Worm (Caenorhabditis elegans) whole organism, mixed stage, embryonic: Measurements from ENCODE around the gene C10A4.2.

Source experiments
- M03D4.4 ChIP-seq: sonication (generic microtip); optimal IDR thresholded peaks from 2 replicates; lab custom pipeline; 2017; ENCODE audit warnings: mild to moderate bottlenecking, missing genetic modification characterization, missing compliant biosample characterization
- bed-3 ChIP-seq: fragments of 200-800 bp; sonication (Bioruptor generic); optimal IDR thresholded peaks from 3 replicates; lab custom pipeline; 2018; ENCODE audit warnings: mild to moderate bottlenecking, missing genetic modification characterization, moderate library complexity, missing compliant biosample characterization
- blmp-1 ChIP-seq: fragments of 150-350 bp; optimal IDR thresholded peaks from 2 replicates; lab custom pipeline; 2014; ENCODE audit warnings: missing biosample characterization, missing genetic modification characterization
- ceh-39 ChIP-seq: fragments of 150-350 bp; optimal IDR thresholded peaks from 2 replicates; lab custom pipeline; 2014; ENCODE audit warnings: missing biosample characterization, missing genetic modification characterization
- ceh-43 ChIP-seq: fragments of 200-800 bp; sonication (Bioruptor generic); optimal IDR thresholded peaks from 2 replicates; lab custom pipeline; 2018; ENCODE audit warnings: mild to moderate bottlenecking, missing genetic modification characterization, moderate library complexity, missing compliant biosample characterization
- ceh-83 ChIP-seq: fragments of 200-800 bp; sonication (Bioruptor generic); optimal IDR thresholded peaks from 2 replicates; lab custom pipeline; 2018; ENCODE audit warnings: mild to moderate bottlenecking, missing genetic modification characterization, missing compliant biosample characterization
- ces-1 ChIP-seq: fragments of 150-350 bp; optimal IDR thresholded peaks from 2 replicates; lab custom pipeline; 2014; ENCODE audit warnings: missing biosample characterization, missing genetic modification reagents, missing genetic modification characterization
- cnd-1 ChIP-seq: fragments of 200-800 bp; sonication (Bioruptor generic); optimal IDR thresholded peaks from 2 replicates; lab custom pipeline; 2018; ENCODE audit warnings: mild to moderate bottlenecking, missing genetic modification characterization, missing compliant biosample characterization
- drap-1 ChIP-seq: fragments of 200-800 bp; sonication (Bioruptor generic); optimal IDR thresholded peaks from 3 replicates; lab custom pipeline; 2018; ENCODE audit warnings: mild to moderate bottlenecking, missing genetic modification characterization, missing compliant biosample characterization
- elt-1 ChIP-seq: sonication (generic microtip); optimal IDR thresholded peaks from 2 replicates; lab custom pipeline; 2017; ENCODE audit warnings: missing genetic modification characterization, mild to moderate bottlenecking, missing compliant biosample characterization, antibody characterized with exemption, moderate library complexity, borderline replicate concordance; ENCODE audit not compliant: insufficient read depth
- elt-3 ChIP-seq: fragments of 150-350 bp; optimal IDR thresholded peaks from 2 replicates; lab custom pipeline; 2014; ENCODE audit warnings: missing biosample characterization, missing genetic modification characterization
- flh-1 ChIP-seq: fragments of 200-800 bp; sonication (Bioruptor generic); optimal IDR thresholded peaks from 2 replicates; lab custom pipeline; 2018; ENCODE audit warnings: mild to moderate bottlenecking, missing genetic modification characterization, moderate library complexity, missing compliant biosample characterization
- ham-2 ChIP-seq: fragments of 200-800 bp; sonication (Bioruptor generic); optimal IDR thresholded peaks from 2 replicates; lab custom pipeline; 2018; ENCODE audit warnings: mild to moderate bottlenecking, missing genetic modification characterization, missing compliant biosample characterization
- hlh-1 ChIP-seq: fragments of 150-350 bp; optimal IDR thresholded peaks from 2 replicates; lab custom pipeline; 2014; ENCODE audit warnings: missing biosample characterization, missing genetic modification reagents, missing genetic modification characterization
- lin-13 ChIP-seq: fragments of 150-350 bp; optimal IDR thresholded peaks from 2 replicates; lab custom pipeline; 2014; ENCODE audit warnings: missing biosample characterization, missing genetic modification characterization
- lin-32 ChIP-seq: fragments of 200-800 bp; sonication (Bioruptor generic); optimal IDR thresholded peaks from 2 replicates; lab custom pipeline; 2018; ENCODE audit warnings: mild to moderate bottlenecking, missing genetic modification characterization, missing compliant biosample characterization
- lsy-2 ChIP-seq: fragments of 150-350 bp; optimal IDR thresholded peaks from 2 replicates; lab custom pipeline; 2014; ENCODE audit warnings: missing biosample characterization, missing genetic modification characterization
- mab-5 ChIP-seq: fragments of 150-350 bp; optimal IDR thresholded peaks from 2 replicates; lab custom pipeline; 2014; ENCODE audit warnings: missing biosample characterization, missing genetic modification characterization
- mep-1 ChIP-seq: fragments of 150-350 bp; optimal IDR thresholded peaks from 2 replicates; lab custom pipeline; 2017; ENCODE audit warnings: missing biosample characterization, missing genetic modification reagents, missing genetic modification characterization, inconsistent platforms
- nhr-12 ChIP-seq: fragments of 150-350 bp; optimal IDR thresholded peaks from 2 replicates; lab custom pipeline; 2014; ENCODE audit warnings: missing biosample characterization, missing genetic modification characterization
- nhr-2 ChIP-seq: fragments of 150-350 bp; optimal IDR thresholded peaks from 2 replicates; lab custom pipeline; 2014; ENCODE audit warnings: missing biosample characterization, missing genetic modification characterization
- nhr-237 ChIP-seq: fragments of 150-350 bp; optimal IDR thresholded peaks from 2 replicates; lab custom pipeline; 2014; ENCODE audit warnings: missing biosample characterization, missing genetic modification characterization
- nhr-28 ChIP-seq: fragments of 150-350 bp; optimal IDR thresholded peaks from 2 replicates; lab custom pipeline; 2014; ENCODE audit warnings: missing biosample characterization, missing genetic modification characterization
- nhr-76 ChIP-seq: sonication (generic microtip); optimal IDR thresholded peaks from 2 replicates; lab custom pipeline; 2017; ENCODE audit warnings: missing biosample characterization, missing genetic modification characterization
- pha-4 ChIP-seq: fragments of 150-350 bp; optimal IDR thresholded peaks from 2 replicates; lab custom pipeline; 2018; ENCODE audit warnings: missing biosample characterization, missing genetic modification reagents, missing genetic modification characterization
- sem-2 ChIP-seq: fragments of 200-800 bp; sonication (Bioruptor generic); optimal IDR thresholded peaks from 2 replicates; lab custom pipeline; 2018; ENCODE audit warnings: mild to moderate bottlenecking, missing genetic modification characterization, missing compliant biosample characterization
- snpc-4 ChIP-seq: fragments of 150-350 bp; optimal IDR thresholded peaks from 2 replicates; lab custom pipeline; 2014; ENCODE audit warnings: missing biosample characterization, missing genetic modification characterization
- sptf-1 ChIP-seq: sonication (generic microtip); optimal IDR thresholded peaks from 2 replicates; lab custom pipeline; 2017; ENCODE audit warnings: mild to moderate bottlenecking, missing genetic modification characterization, moderate library complexity, missing compliant biosample characterization
- tbx-8 ChIP-seq: fragments of 200-800 bp; sonication (Bioruptor generic); optimal IDR thresholded peaks from 2 replicates; lab custom pipeline; 2018; ENCODE audit warnings: mild to moderate bottlenecking, missing genetic modification characterization, moderate library complexity, missing compliant biosample characterization
- unc-120 ChIP-seq: sonication (generic microtip); optimal IDR thresholded peaks from 2 replicates; lab custom pipeline; 2017; ENCODE audit warnings: missing genetic modification characterization, missing compliant biosample characterization; ENCODE audit not compliant: poor library complexity, severe bottlenecking
- unc-39 ChIP-seq: fragments of 150-350 bp; optimal IDR thresholded peaks from 2 replicates; lab custom pipeline; 2014; ENCODE audit warnings: missing biosample characterization, missing genetic modification characterization
- unc-62 ChIP-seq: fragments of 150-350 bp; optimal IDR thresholded peaks from 2 replicates; lab custom pipeline; 2014; ENCODE audit warnings: missing biosample characterization, missing genetic modification reagents, missing genetic modification characterization
- zip-8 ChIP-seq: fragments of 150-350 bp; optimal IDR thresholded peaks from 2 replicates; lab custom pipeline; 2014; ENCODE audit warnings: missing biosample characterization, missing genetic modification characterization
- ztf-11 ChIP-seq: fragments of 150-350 bp; optimal IDR thresholded peaks from 2 replicates; lab custom pipeline; 2014; ENCODE audit warnings: missing biosample characterization, missing genetic modification characterization

The C10A4.2 gene

ce11 chrX:7407749-7408148 is 2.3 kb upstream of the C10A4.2 start:
- TF ChIP-seq nhr-2 (tag; lab: Kevin White, UChicago): no peak
- no peak for TF ChIP-seq snpc-4 (tag; lab: Kevin White, UChicago)
- TF ChIP-seq tbx-8 (GFP tag; lab: Kevin White, UChicago): no peak
- TF ChIP-seq sptf-1 (tag; lab: Kevin White, UChicago): no peak
- no peak for TF ChIP-seq zip-8

ce11 chrX:7409030-7409429 is 1.0 kb upstream of the C10A4.2 start:
- TF ChIP-seq mab-5 (tag; lab: Kevin White, UChicago): no peak
- no peak for TF ChIP-seq nhr-237
- no peak for TF ChIP-seq unc-39 (tag; lab: Kevin White, UChicago)
- no peak for TF ChIP-seq sem-2 (GFP tag; lab: Kevin White, UChicago)
- no peak for TF ChIP-seq hlh-1
- TF ChIP-seq elt-3 (tag; lab: Kevin White, UChicago): no peak
- no peak for TF ChIP-seq pha-4
- no peak for TF ChIP-seq zip-8
- no peak for TF ChIP-seq elt-1
- TF ChIP-seq ceh-83: no peak
- TF ChIP-seq tbx-8 (GFP tag; lab: Kevin White, UChicago): no peak
- no peak for TF ChIP-seq ceh-39
- no peak for TF ChIP-seq mep-1
- no peak for TF ChIP-seq nhr-12
- no peak for TF ChIP-seq sptf-1 (tag; lab: Kevin White, UChicago)
- no peak for TF ChIP-seq snpc-4 (tag; lab: Kevin White, UChicago)
- no peak for TF ChIP-seq flh-1 (GFP tag; lab: Kevin White, UChicago)
- TF ChIP-seq unc-62 (GFP tag; lab: Kevin White, UChicago): no peak
- no peak for TF ChIP-seq ces-1 (GFP tag; lab: Kevin White, UChicago)
- no peak for TF ChIP-seq blmp-1 (tag; lab: Kevin White, UChicago)

ce11 chrX:7415420-7415819 is 5.4 kb downstream of the C10A4.2 start, which contains the start of gene C10A4.7:
Gene C10A4.7 (minus strand): TSS chrX:7415520.
- TF ChIP-seq nhr-237: no peak

ce11 chrX:7416082-7416481 is 6.0 kb downstream of the C10A4.2 start, which contains the start of gene C10A4.1:
Gene C10A4.1 (plus strand): TSS chrX:7416382.
- TF ChIP-seq nhr-76: no peak
- no peak for TF ChIP-seq drap-1 (GFP tag; lab: Kevin White, UChicago)
- no peak for TF ChIP-seq ces-1 (GFP tag; lab: Kevin White, UChicago)
- no peak for TF ChIP-seq ztf-11
- no peak for TF ChIP-seq ceh-43 (GFP tag; lab: Kevin White, UChicago)
- TF ChIP-seq sptf-1 (tag; lab: Kevin White, UChicago): no peak
- no peak for TF ChIP-seq ham-2 (GFP tag; lab: Kevin White, UChicago)
- no peak for TF ChIP-seq bed-3 (GFP tag; lab: Kevin White, UChicago)
- TF ChIP-seq M03D4.4: no peak
- no peak for TF ChIP-seq unc-62 (GFP tag; lab: Kevin White, UChicago)
- TF ChIP-seq ceh-39: no peak
- TF ChIP-seq sem-2 (GFP tag; lab: Kevin White, UChicago): no peak
- no peak for TF ChIP-seq lsy-2 (tag; lab: Kevin White, UChicago)
- no peak for TF ChIP-seq lin-13
- no peak for TF ChIP-seq mep-1
- TF ChIP-seq elt-1: no peak
- no peak for TF ChIP-seq pha-4

ce11 chrX:7420571-7420970 is 10.5 kb downstream of the C10A4.2 start, which contains the start of gene C10A4.9:
Gene C10A4.9 (plus strand): TSS chrX:7420871.
- TF ChIP-seq lin-32 (GFP tag; lab: Kevin White, UChicago): no peak
- no peak for TF ChIP-seq unc-39 (tag; lab: Kevin White, UChicago)
- TF ChIP-seq nhr-28 (tag; lab: Kevin White, UChicago): no peak
- TF ChIP-seq nhr-237: no peak
- TF ChIP-seq mep-1: no peak
- TF ChIP-seq nhr-2 (tag; lab: Kevin White, UChicago): no peak
- no peak for TF ChIP-seq ceh-83
- no peak for TF ChIP-seq cnd-1 (tag; lab: Kevin White, UChicago)
- TF ChIP-seq unc-120 (tag; lab: Kevin White, UChicago): no peak
- TF ChIP-seq ceh-39: no peak
- no peak for TF ChIP-seq hlh-1
- TF ChIP-seq flh-1 (GFP tag; lab: Kevin White, UChicago): no peak
- TF ChIP-seq ceh-43 (GFP tag; lab: Kevin White, UChicago): no peak
- TF ChIP-seq M03D4.4: no peak
- no peak for TF ChIP-seq ztf-11
- TF ChIP-seq zip-8: no peak
